Fruit fly (Drosophila melanogaster) whole organism, embryonic: ENCODE data around the gene fry.
A peak's percentile ranks its signal among the peaks of the same experiment; 100 is the strongest.

Experiments
- ATbp ChIP-seq: fragments of 200-800 bp; sonication (Bioruptor generic); optimal IDR thresholded peaks from 2 replicates; lab custom pipeline; 2017; ENCODE audit warnings: missing biosample characterization, mild to moderate bottlenecking, missing genetic modification characterization, missing genetic modification reagents
- CG10274 ChIP-seq: fragments of 200-800 bp; sonication (Bioruptor generic); optimal IDR thresholded peaks from 3 replicates; lab custom pipeline; 2017; ENCODE audit warnings: missing biosample characterization, mild to moderate bottlenecking, missing genetic modification characterization
- CG12769 ChIP-seq: fragments of 200-800 bp; sonication (Bioruptor generic); optimal IDR thresholded peaks from 2 replicates; lab custom pipeline; 2019; ENCODE audit warnings: missing biosample characterization, mild to moderate bottlenecking, missing genetic modification characterization, moderate library complexity
- CG13775 ChIP-seq: fragments of 200-800 bp; sonication (Bioruptor generic); optimal IDR thresholded peaks from 3 replicates; lab custom pipeline; 2017; ENCODE audit warnings: missing biosample characterization, mild to moderate bottlenecking, missing genetic modification characterization
- CG15073 ChIP-seq: fragments of 200-800 bp; sonication (Bioruptor generic); optimal IDR thresholded peaks from 2 replicates; lab custom pipeline; 2016; ENCODE audit warnings: missing biosample characterization, missing genetic modification characterization
- CG1603 ChIP-seq: fragments of 200-800 bp; sonication (Bioruptor generic); optimal IDR thresholded peaks from 2 replicates; lab custom pipeline; 2019; ENCODE audit warnings: missing biosample characterization, mild to moderate bottlenecking, missing genetic modification characterization, moderate library complexity
- CG1832 ChIP-seq: fragments of 200-800 bp; sonication (Bioruptor generic); optimal IDR thresholded peaks from 2 replicates; lab custom pipeline; 2017; ENCODE audit warnings: missing biosample characterization, mild to moderate bottlenecking, missing genetic modification characterization, inconsistent platforms
- CG18476 ChIP-seq: fragments of 200-800 bp; sonication (Bioruptor generic); optimal IDR thresholded peaks from 2 replicates; lab custom pipeline; 2016; ENCODE audit warnings: missing biosample characterization, mild to moderate bottlenecking, missing genetic modification characterization
- CG18619 ChIP-seq: fragments of 200-800 bp; sonication (Bioruptor generic); optimal IDR thresholded peaks from 3 replicates; lab custom pipeline; 2017; ENCODE audit warnings: missing biosample characterization, mild to moderate bottlenecking, missing genetic modification characterization
- CG4424 ChIP-seq: fragments of 200-800 bp; sonication (Bioruptor generic); optimal IDR thresholded peaks from 3 replicates; lab custom pipeline; 2016; ENCODE audit warnings: missing biosample characterization, missing genetic modification characterization
- CG6654 ChIP-seq: fragments of 200-800 bp; sonication (Bioruptor generic); optimal IDR thresholded peaks from 2 replicates; lab custom pipeline; 2017; ENCODE audit warnings: missing biosample characterization, mild to moderate bottlenecking, missing genetic modification characterization
- CG7745 ChIP-seq: fragments of 200-800 bp; sonication (Bioruptor generic); optimal IDR thresholded peaks from 2 replicates; lab custom pipeline; 2018; ENCODE audit warnings: missing biosample characterization, mild to moderate bottlenecking, missing genetic modification characterization, moderate library complexity
- CG8924 ChIP-seq: fragments of 200-800 bp; optimal IDR thresholded peaks from 3 replicates; lab custom pipeline; 2019; ENCODE audit warnings: missing biosample characterization, mild to moderate bottlenecking, missing genetic modification characterization, moderate library complexity
- CG8944 ChIP-seq: fragments of 200-800 bp; sonication (Bioruptor generic); optimal IDR thresholded peaks from 3 replicates; lab custom pipeline; 2016; ENCODE audit warnings: missing biosample characterization, missing genetic modification characterization
- Dad ChIP-seq: fragments of 200-800 bp; sonication (Bioruptor generic); optimal IDR thresholded peaks from 3 replicates; lab custom pipeline; 2016; ENCODE audit warnings: missing biosample characterization, missing genetic modification characterization
- HLH3B ChIP-seq: fragments of 200-800 bp; sonication (Bioruptor generic); IDR thresholded peaks from 2 replicates; pipeline ENCODE4 v1.3.6; 2022; ENCODE audit warnings: missing biosample characterization, missing genetic modification characterization
- HLH4C ChIP-seq: fragments of 200-800 bp; sonication (Bioruptor generic); IDR thresholded peaks from 3 replicates; pipeline ENCODE4 v1.3.6; 2022; ENCODE audit warnings: missing biosample characterization, missing genetic modification characterization; ENCODE audit not compliant: partially characterized antibody
- HLH54F ChIP-seq: fragments of 200-800 bp; sonication (Bioruptor generic); optimal IDR thresholded peaks from 3 replicates; lab custom pipeline; 2016; ENCODE audit warnings: missing biosample characterization, missing genetic modification characterization
- HmgZ ChIP-seq: fragments of 200-800 bp; sonication (Bioruptor generic); optimal IDR thresholded peaks from 2 replicates; lab custom pipeline; 2018; ENCODE audit warnings: missing biosample characterization, mild to moderate bottlenecking, missing genetic modification characterization
- MESR4 ChIP-seq: fragments of 200-800 bp; sonication (Bioruptor generic); optimal IDR thresholded peaks from 2 replicates; lab custom pipeline; 2018; ENCODE audit warnings: missing biosample characterization, mild to moderate bottlenecking, missing genetic modification characterization, moderate library complexity
- Mrtf ChIP-seq: fragments of 200-800 bp; sonication (Bioruptor generic); IDR thresholded peaks from 3 replicates; pipeline ENCODE4 v1.3.6; 2022; ENCODE audit warnings: missing biosample characterization, missing genetic modification characterization
- Opbp ChIP-seq: fragments of 200-800 bp; sonication (Bioruptor generic); IDR thresholded peaks from 3 replicates; pipeline ENCODE4 v1.3.6; 2022; ENCODE audit warnings: missing biosample characterization, missing genetic modification characterization; ENCODE audit not compliant: partially characterized antibody
- PHDP ChIP-seq: fragments of 200-800 bp; sonication (Bioruptor generic); optimal IDR thresholded peaks from 3 replicates; lab custom pipeline; 2018; ENCODE audit warnings: missing biosample characterization, mild to moderate bottlenecking, missing genetic modification characterization, moderate library complexity
- Rfx ChIP-seq: fragments of 200-800 bp; sonication (Bioruptor generic); IDR thresholded peaks from 2 replicates; pipeline ENCODE4 v1.3.6; 2022; ENCODE audit warnings: missing biosample characterization, missing genetic modification characterization
- Scr ChIP-seq: fragments of 200-800 bp; sonication (Bioruptor generic); IDR thresholded peaks from 2 replicates; pipeline ENCODE4 v1.3.6; 2022; ENCODE audit warnings: missing biosample characterization, missing genetic modification characterization; ENCODE audit not compliant: partially characterized antibody
- TFAM ChIP-seq: fragments of 200-800 bp; sonication (Bioruptor generic); optimal IDR thresholded peaks from 2 replicates; lab custom pipeline; 2017; ENCODE audit warnings: missing biosample characterization, missing genetic modification characterization, inconsistent platforms
- abd-A ChIP-seq: fragments of 200-800 bp; sonication (Bioruptor generic); optimal IDR thresholded peaks from 3 replicates; lab custom pipeline; 2019; ENCODE audit warnings: missing biosample characterization, mild to moderate bottlenecking, missing genetic modification characterization, moderate library complexity
- amos ChIP-seq: fragments of 200-800 bp; sonication (Bioruptor generic); IDR thresholded peaks from 2 replicates; pipeline ENCODE4 v1.3.6; 2022; ENCODE audit warnings: missing biosample characterization, missing genetic modification characterization; ENCODE audit not compliant: partially characterized antibody
- bowl ChIP-seq: fragments of 200-800 bp; sonication (Bioruptor generic); IDR thresholded peaks from 2 replicates; pipeline ENCODE4 v1.3.6; 2022; ENCODE audit warnings: missing biosample characterization, missing genetic modification characterization
- bsh ChIP-seq, 2 experiments: fragments of 200-800 bp; sonication (Bioruptor generic); optimal IDR thresholded peaks; 2 replicates each; lab custom pipeline; 2017 to 2018; ENCODE audit warnings: mild to moderate bottlenecking in 2 of 2, missing biosample characterization in 2 of 2, missing genetic modification characterization in 2 of 2, moderate library complexity in 1 of 2
- cato ChIP-seq: fragments of 200-800 bp; sonication (Bioruptor generic); optimal IDR thresholded peaks from 2 replicates; lab custom pipeline; 2016; ENCODE audit warnings: missing biosample characterization, missing genetic modification characterization, borderline replicate concordance
- caup ChIP-seq: fragments of 200-800 bp; sonication (Bioruptor generic); optimal IDR thresholded peaks from 3 replicates; lab custom pipeline; 2017; ENCODE audit warnings: missing biosample characterization, mild to moderate bottlenecking, missing genetic modification characterization, moderate library complexity; ENCODE audit not compliant: severe bottlenecking
- chif ChIP-seq, 2 experiments: fragments of 200-800 bp; sonication (Bioruptor generic); optimal IDR thresholded peaks; 3 replicates each; lab custom pipeline; 2016; ENCODE audit warnings: missing biosample characterization in 2 of 2, missing genetic modification characterization in 2 of 2
- da ChIP-seq: fragments of 200-800 bp; sonication (Bioruptor generic); optimal IDR thresholded peaks from 2 replicates; lab custom pipeline; 2016; ENCODE audit warnings: missing biosample characterization, missing genetic modification characterization
- eve ChIP-seq, 2 experiments: fragments of >200 bp; optimal IDR thresholded peaks; 2 replicates each; lab custom pipeline; 2017; ENCODE audit warnings: missing biosample characterization in 2 of 2, missing genetic modification characterization in 2 of 2
- gem ChIP-seq: fragments of 200-800 bp; sonication (Bioruptor generic); optimal IDR thresholded peaks from 2 replicates; lab custom pipeline; 2019; ENCODE audit warnings: missing biosample characterization, mild to moderate bottlenecking, missing genetic modification characterization, moderate library complexity
- hb ChIP-seq: fragments of 200-800 bp; sonication (Bioruptor generic); IDR thresholded peaks from 3 replicates; pipeline ENCODE4 v1.3.6; 2022; ENCODE audit warnings: missing biosample characterization, missing genetic modification characterization; ENCODE audit not compliant: partially characterized antibody
- her ChIP-seq: fragments of 200-800 bp; sonication (Bioruptor generic); optimal IDR thresholded peaks from 2 replicates; lab custom pipeline; 2016; ENCODE audit warnings: missing biosample characterization, missing genetic modification characterization
- ind ChIP-seq: fragments of 200-800 bp; sonication (Bioruptor generic); optimal IDR thresholded peaks from 3 replicates; lab custom pipeline; 2016; ENCODE audit warnings: missing biosample characterization, missing genetic modification characterization
- lola ChIP-seq, 3 experiments: fragments of >200 bp in 2 of 3; fragments of 200-800 bp in 1 of 3; sonication (Bioruptor generic) in 1 of 3; optimal IDR thresholded peaks; 2 replicates each; lab custom pipeline; 2017 to 2019; ENCODE audit warnings: missing biosample characterization in 3 of 3, missing genetic modification characterization in 3 of 3, mild to moderate bottlenecking in 1 of 3, moderate library complexity in 1 of 3
- mld ChIP-seq: fragments of 200-800 bp; sonication (Bioruptor generic); IDR thresholded peaks from 3 replicates; pipeline ENCODE4 v1.3.6; 2022; ENCODE audit warnings: missing biosample characterization, missing genetic modification characterization; ENCODE audit not compliant: partially characterized antibody
- odd ChIP-seq: fragments of 200-800 bp; sonication (Bioruptor generic); optimal IDR thresholded peaks from 2 replicates; lab custom pipeline; 2017; ENCODE audit warnings: missing biosample characterization, mild to moderate bottlenecking, missing genetic modification characterization
- psq ChIP-seq: fragments of 200-800 bp; sonication (Bioruptor generic); optimal IDR thresholded peaks from 2 replicates; lab custom pipeline; 2017; ENCODE audit warnings: missing biosample characterization, missing genetic modification characterization
- salm ChIP-seq: fragments of 200-800 bp; sonication (Bioruptor generic); optimal IDR thresholded peaks from 2 replicates; lab custom pipeline; 2018; ENCODE audit warnings: missing biosample characterization, mild to moderate bottlenecking, missing genetic modification characterization
- sc ChIP-seq, 3 experiments: fragments of >200 bp in 2 of 3; fragments of 200-800 bp in 1 of 3; sonication (Bioruptor generic) in 1 of 3; optimal IDR thresholded peaks; 2 replicates in 2 of 3; 3 replicates in 1 of 3; lab custom pipeline; 2017; ENCODE audit warnings: mild to moderate bottlenecking in 1 of 3, missing biosample characterization in 1 of 3, missing genetic modification characterization in 1 of 3, missing genetic modification reagents in 1 of 3
- sima ChIP-seq: fragments of 200-800 bp; sonication (Bioruptor generic); optimal IDR thresholded peaks from 2 replicates; lab custom pipeline; 2016; ENCODE audit warnings: missing biosample characterization, missing genetic modification characterization
- slp2 ChIP-seq: fragments of 200-800 bp; sonication (Bioruptor generic); optimal IDR thresholded peaks from 2 replicates; lab custom pipeline; 2016; ENCODE audit warnings: missing biosample characterization, missing genetic modification characterization
- sr ChIP-seq: fragments of 200-800 bp; sonication (Bioruptor generic); IDR thresholded peaks from 3 replicates; pipeline ENCODE4 v1.3.6; 2022; ENCODE audit warnings: missing biosample characterization, missing genetic modification characterization
- z ChIP-seq: fragments of 200-800 bp; sonication (Bioruptor generic); IDR thresholded peaks from 3 replicates; pipeline ENCODE4 v1.3.6; 2022; ENCODE audit warnings: missing biosample characterization, missing genetic modification characterization

Gene fry

dm6 chr3L:9678007-9678497 lies 851 bp downstream of the fry start (continued):
- no peak for TF ChIP-seq hb (GFP tag; lab: Robert Waterston, UW)
- no peak for TF ChIP-seq odd (GFP tag; lab: Kevin White, UChicago)
- peak; percentile 18 for TF ChIP-seq gem
- no peak for TF ChIP-seq TFAM (GFP tag; lab: Kevin White, UChicago)
- TF ChIP-seq CG1603 (tag; lab: Kevin White, UChicago): peak; percentile 36
- no peak for TF ChIP-seq CG15073
- no peak for TF ChIP-seq HmgZ (tag; lab: Kevin White, UChicago)
- no peak for TF ChIP-seq MESR4 (GFP tag; lab: Kevin White, UChicago)
- no peak for TF ChIP-seq abd-A (tag; lab: Kevin White, UChicago)
- no peak for TF ChIP-seq mld (GFP tag; lab: Robert Waterston, UW)
- TF ChIP-seq Dad: no peak
- TF ChIP-seq bowl (GFP tag; lab: Robert Waterston, UW): no peak
- peak; percentile 29 for TF ChIP-seq CG8924 (tag; lab: Kevin White, UChicago)
- TF ChIP-seq ind (GFP tag; lab: Kevin White, UChicago): no peak
- no peak for TF ChIP-seq CG18476 (GFP tag; lab: Kevin White, UChicago)
- TF ChIP-seq HLH54F (GFP tag; lab: Kevin White, UChicago): no peak
- no peak for TF ChIP-seq chif (GFP tag; optimal IDR thresholded peaks at IDR 0.05; lab: Kevin White, UChicago)
- TF ChIP-seq sima (GFP tag; lab: Kevin White, UChicago): no peak
- no peak for TF ChIP-seq HLH4C
- no peak for TF ChIP-seq sr (GFP tag; lab: Robert Waterston, UW)
- peak; percentile 69 for TF ChIP-seq CG1832 (GFP tag; lab: Kevin White, UChicago)
- no peak for TF ChIP-seq Scr (GFP tag; lab: Robert Waterston, UW)
- no peak for TF ChIP-seq cato (GFP tag; lab: Kevin White, UChicago)
- no peak for TF ChIP-seq amos (GFP tag; lab: Robert Waterston, UW)
- TF ChIP-seq sc (optimal IDR thresholded peaks at IDR 0.05; lab: Kevin White, UChicago): no peak
- peak; percentile 23 for TF ChIP-seq sc (GFP tag; optimal IDR thresholded peaks at IDR 0.05; lab: Kevin White, UChicago)
- peak; percentile 41 for TF ChIP-seq ATbp (GFP tag; lab: Kevin White, UChicago)
- TF ChIP-seq salm (tag; lab: Kevin White, UChicago): no peak
- no peak for TF ChIP-seq her (GFP tag; lab: Kevin White, UChicago)
- TF ChIP-seq HLH3B (GFP tag; lab: Robert Waterston, UW): no peak
- TF ChIP-seq lola (GFP tag; optimal IDR thresholded peaks at IDR 0.05; lab: Kevin White, UChicago): peak in 1 of 3 experiments; percentile 24
- 0 out of 3 replicates have a peak, but pooled peaks have one; percentile 57 for TF ChIP-seq z (GFP tag; lab: Robert Waterston, UW)
- TF ChIP-seq bsh (GFP tag; optimal IDR thresholded peaks at IDR 0.05; lab: Kevin White, UChicago): peak; percentile 4 to 14
- peak; percentile 9 for TF ChIP-seq PHDP (tag; lab: Kevin White, UChicago)
- TF ChIP-seq da (GFP tag; lab: Kevin White, UChicago): no peak
- TF ChIP-seq CG13775: no peak
- no peak for TF ChIP-seq Rfx (GFP tag; lab: Robert Waterston, UW)
- no peak for TF ChIP-seq Mrtf (GFP tag; lab: Robert Waterston, UW)
- no peak for TF ChIP-seq CG12769 (tag; lab: Kevin White, UChicago)
- TF ChIP-seq CG6654: no peak
- TF ChIP-seq Opbp (GFP tag; lab: Robert Waterston, UW): no peak
- TF ChIP-seq CG4424: no peak
- no peak for TF ChIP-seq CG10274 (GFP tag; lab: Kevin White, UChicago)
- TF ChIP-seq caup: no peak
- TF ChIP-seq slp2 (GFP tag; lab: Kevin White, UChicago): no peak
- peak; percentile 28 for TF ChIP-seq CG7745 (tag; lab: Kevin White, UChicago)
- no peak for TF ChIP-seq CG18619 (GFP tag; lab: Kevin White, UChicago)
- TF ChIP-seq psq (GFP tag; lab: Kevin White, UChicago): peak; percentile 3
- no peak for TF ChIP-seq CG8944 (GFP tag; lab: Kevin White, UChicago)
- TF ChIP-seq eve (GFP tag; optimal IDR thresholded peaks at IDR 0.05; lab: Kevin White, UChicago): peak in 1 of 2 experiments; percentile 54
